Fruit fly (Drosophila melanogaster) whole organism, adult: ENCODE data around the gene CG31704.

Experiments used
- CG11617 ChIP-seq: fragments of 200-800 bp; sonication (Bioruptor generic); optimal IDR thresholded peaks from 2 replicates; lab custom pipeline; 2017; ENCODE audit warnings: mild to moderate bottlenecking, missing biosample characterization, missing genetic modification reagents, missing genetic modification characterization
- CG1620 ChIP-seq: fragments of 200-800 bp; sonication (Bioruptor generic); optimal IDR thresholded peaks from 2 replicates; lab custom pipeline; 2016; ENCODE audit warnings: missing biosample characterization, missing genetic modification characterization
- CG33017 ChIP-seq: fragments of 200-800 bp; sonication (Bioruptor generic); optimal IDR thresholded peaks from 2 replicates; lab custom pipeline; 2018; ENCODE audit warnings: missing biosample characterization, mild to moderate bottlenecking, missing genetic modification characterization, moderate library complexity
- CG7045 ChIP-seq: fragments of 200-800 bp; sonication (Bioruptor generic); optimal IDR thresholded peaks from 2 replicates; lab custom pipeline; 2017; ENCODE audit warnings: missing biosample characterization, mild to moderate bottlenecking, missing genetic modification characterization
- CG7101 ChIP-seq: fragments of 200-800 bp; sonication (Bioruptor generic); optimal IDR thresholded peaks from 2 replicates; lab custom pipeline; 2018; ENCODE audit warnings: missing biosample characterization, mild to moderate bottlenecking, missing genetic modification characterization, moderate library complexity
- Clk ChIP-seq: fragments of 200-800 bp; sonication (Bioruptor generic); optimal IDR thresholded peaks from 2 replicates; lab custom pipeline; 2017; ENCODE audit warnings: missing biosample characterization, missing genetic modification characterization
- bab1 ChIP-seq: fragments of 200-800 bp; sonication (Bioruptor generic); optimal IDR thresholded peaks from 3 replicates; lab custom pipeline; 2019; ENCODE audit warnings: missing biosample characterization, mild to moderate bottlenecking, missing genetic modification characterization, moderate library complexity
- cnc ChIP-seq, 2 experiments: fragments of >200 bp; optimal IDR thresholded peaks; 2 replicates each; lab custom pipeline; 2017
- kay ChIP-seq: fragments of 200-800 bp; sonication (Bioruptor generic); peaks from one replicate; lab custom pipeline; 2016; ENCODE audit warnings: missing biosample characterization, missing genetic modification characterization, borderline replicate concordance
- tj ChIP-seq: fragments of 200-800 bp; sonication (Bioruptor generic); optimal IDR thresholded peaks from 3 replicates; lab custom pipeline; 2017; ENCODE audit warnings: missing biosample characterization, mild to moderate bottlenecking, missing genetic modification characterization, moderate library complexity

DNA sequence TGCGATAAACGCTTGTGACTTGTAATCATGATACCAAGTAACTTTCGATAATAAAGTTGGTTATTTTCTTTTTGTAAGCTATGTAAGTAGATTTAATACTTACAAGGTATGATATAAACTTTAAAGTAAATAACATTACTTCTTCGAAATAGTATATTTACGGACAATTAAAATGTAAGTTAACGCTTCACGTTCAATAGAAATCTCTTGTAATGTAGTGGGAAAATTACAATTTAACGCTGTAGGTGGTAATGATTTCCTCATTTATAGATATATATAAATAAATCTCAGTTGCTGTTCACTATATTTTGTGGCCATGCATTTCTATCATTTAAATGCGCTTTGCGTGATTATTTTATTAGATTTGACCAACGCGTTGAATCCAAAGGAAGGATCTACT is 3.1 kb upstream of the CG31704 start, which contains the start of gene Sfp33A2:
- no peak for TF ChIP-seq CG7101 (tag; lab: Kevin White, UChicago)
- no peak for TF ChIP-seq CG1620
- TF ChIP-seq Clk, result no peak
- no peak for TF ChIP-seq cnc (optimal IDR thresholded peaks at IDR 0.05; lab: Kevin White, UChicago)
- no peak for TF ChIP-seq CG33017
- TF ChIP-seq tj, result no peak
- TF ChIP-seq kay, result no peak
- TF ChIP-seq CG7045 (GFP tag; lab: Kevin White, UChicago), result no peak
- TF ChIP-seq bab1 (GFP tag; lab: Kevin White, UChicago), result no peak
- TF ChIP-seq CG11617 (GFP tag; lab: Kevin White, UChicago), result no peak
